Fruit fly (Drosophila melanogaster) whole organism, embryonic: Measurements from ENCODE around the gene CG32278.

ENCODE experiments used
- ATbp ChIP-seq: fragments of 200-800 bp; sonication (Bioruptor generic); optimal IDR thresholded peaks from 2 replicates; lab custom pipeline; 2017; ENCODE audit warnings: missing biosample characterization, mild to moderate bottlenecking, missing genetic modification characterization, missing genetic modification reagents
- Adf1 ChIP-seq: fragments of 200-800 bp; sonication (Bioruptor generic); IDR thresholded peaks from 2 replicates; pipeline ENCODE4 v1.3.6; 2022; ENCODE audit warnings: missing biosample characterization, missing genetic modification characterization
- B-H2 ChIP-seq: fragments of 200-800 bp; sonication (Bioruptor generic); optimal IDR thresholded peaks from 2 replicates; lab custom pipeline; 2018; ENCODE audit warnings: missing biosample characterization, mild to moderate bottlenecking, missing genetic modification characterization
- BEAF-32 ChIP-seq: fragments of 200-800 bp; sonication (Bioruptor generic); optimal IDR thresholded peaks from 3 replicates; lab custom pipeline; 2017; ENCODE audit warnings: missing biosample characterization, missing genetic modification characterization, mild to moderate bottlenecking, moderate library complexity, missing genetic modification reagents
- CG10209 ChIP-seq: fragments of 200-800 bp; sonication (Bioruptor generic); optimal IDR thresholded peaks from 3 replicates; lab custom pipeline; 2017; ENCODE audit warnings: missing biosample characterization, mild to moderate bottlenecking, missing genetic modification characterization, missing genetic modification reagents
- CG10321 ChIP-seq: fragments of 200-800 bp; sonication (Bioruptor generic); IDR thresholded peaks from 2 replicates; pipeline ENCODE4 v1.3.6; 2022; ENCODE audit warnings: missing biosample characterization, missing genetic modification characterization
- CG10462 ChIP-seq: fragments of 200-800 bp; sonication (Bioruptor generic); optimal IDR thresholded peaks from 2 replicates; lab custom pipeline; 2016; ENCODE audit warnings: missing biosample characterization, missing genetic modification characterization
- CG10654 ChIP-seq: fragments of 200-800 bp; sonication (Bioruptor generic); optimal IDR thresholded peaks from 2 replicates; lab custom pipeline; 2016; ENCODE audit warnings: missing biosample characterization, missing genetic modification characterization
- CG11398 ChIP-seq: fragments of 200-800 bp; sonication (Bioruptor generic); optimal IDR thresholded peaks from 2 replicates; lab custom pipeline; 2016; ENCODE audit warnings: missing biosample characterization, missing genetic modification characterization
- CG11695 ChIP-seq: fragments of 200-800 bp; sonication (Bioruptor generic); IDR thresholded peaks from 3 replicates; pipeline ENCODE4 v1.3.6; 2022; ENCODE audit warnings: missing biosample characterization, missing genetic modification characterization
- CG13123 ChIP-seq: fragments of 200-800 bp; sonication (Bioruptor generic); optimal IDR thresholded peaks from 2 replicates; lab custom pipeline; 2016; ENCODE audit warnings: missing biosample characterization, missing genetic modification characterization
- CG13287 ChIP-seq: fragments of 200-800 bp; sonication (Bioruptor generic); IDR thresholded peaks from 2 replicates; pipeline ENCODE4 v1.3.6; 2022; ENCODE audit warnings: missing biosample characterization, missing genetic modification characterization; ENCODE audit not compliant: partially characterized antibody
- CG13894 ChIP-seq: fragments of 200-800 bp; sonication (Bioruptor generic); optimal IDR thresholded peaks from 3 replicates; lab custom pipeline; 2018; ENCODE audit warnings: missing biosample characterization, mild to moderate bottlenecking, missing genetic modification characterization, moderate library complexity
- CG14965 ChIP-seq: fragments of 200-800 bp; sonication (Bioruptor generic); optimal IDR thresholded peaks from 2 replicates; lab custom pipeline; 2016; ENCODE audit warnings: missing biosample characterization, missing genetic modification characterization, borderline replicate concordance
- CG16815 ChIP-seq: fragments of 200-800 bp; sonication (Bioruptor generic); optimal IDR thresholded peaks from 3 replicates; lab custom pipeline; 2017; ENCODE audit warnings: missing biosample characterization, mild to moderate bottlenecking, missing genetic modification characterization
- CG17829 ChIP-seq: fragments of 200-800 bp; optimal IDR thresholded peaks from 2 replicates; lab custom pipeline; 2019; ENCODE audit warnings: missing biosample characterization, mild to moderate bottlenecking, missing genetic modification characterization, moderate library complexity
- CG2712 ChIP-seq: fragments of 200-800 bp; optimal IDR thresholded peaks from 3 replicates; lab custom pipeline; 2019; ENCODE audit warnings: missing biosample characterization, mild to moderate bottlenecking, missing genetic modification characterization, moderate library complexity
- CG32532 ChIP-seq: fragments of 200-800 bp; sonication (Bioruptor generic); IDR thresholded peaks from 2 replicates; pipeline ENCODE4 v1.3.6; 2022; ENCODE audit warnings: missing biosample characterization, missing genetic modification characterization
- CG3281 ChIP-seq: fragments of 200-800 bp; sonication (Bioruptor generic); optimal IDR thresholded peaks from 3 replicates; lab custom pipeline; 2017; ENCODE audit warnings: missing biosample characterization, mild to moderate bottlenecking, missing genetic modification characterization
- CG4617 ChIP-seq: fragments of 200-800 bp; sonication (Bioruptor generic); optimal IDR thresholded peaks from 3 replicates; lab custom pipeline; 2016; ENCODE audit warnings: missing biosample characterization, missing genetic modification characterization, borderline replicate concordance
- CG5245 ChIP-seq: fragments of 200-800 bp; sonication (Bioruptor generic); optimal IDR thresholded peaks from 3 replicates; lab custom pipeline; 2016; ENCODE audit warnings: missing biosample characterization, missing genetic modification characterization
- CG8089 ChIP-seq: fragments of 200-800 bp; sonication (Bioruptor generic); optimal IDR thresholded peaks from 3 replicates; lab custom pipeline; 2016; ENCODE audit warnings: missing biosample characterization, missing genetic modification characterization
- CG8359 ChIP-seq: fragments of 200-800 bp; sonication (Bioruptor generic); optimal IDR thresholded peaks from 2 replicates; lab custom pipeline; 2017; ENCODE audit warnings: missing biosample characterization, mild to moderate bottlenecking, missing genetic modification characterization, borderline replicate concordance
- CG8765 ChIP-seq: fragments of 200-800 bp; sonication (Bioruptor generic); IDR thresholded peaks from 2 replicates; pipeline ENCODE4 v1.3.6; 2022; ENCODE audit warnings: missing biosample characterization, missing genetic modification characterization
- Dp ChIP-seq: fragments of 200-800 bp; sonication (Bioruptor generic); optimal IDR thresholded peaks from 2 replicates; lab custom pipeline; 2018; ENCODE audit warnings: missing biosample characterization, mild to moderate bottlenecking, missing genetic modification characterization, moderate library complexity
- Fer3 ChIP-seq: fragments of 200-800 bp; sonication (Bioruptor generic); optimal IDR thresholded peaks from 2 replicates; lab custom pipeline; 2018; ENCODE audit warnings: missing biosample characterization, mild to moderate bottlenecking, missing genetic modification characterization, moderate library complexity
- HmgZ ChIP-seq: fragments of 200-800 bp; sonication (Bioruptor generic); optimal IDR thresholded peaks from 2 replicates; lab custom pipeline; 2018; ENCODE audit warnings: missing biosample characterization, mild to moderate bottlenecking, missing genetic modification characterization
- Hr78 ChIP-seq, 2 experiments: fragments of 200-800 bp in 1 of 2; fragments of >200 bp in 1 of 2; sonication (Bioruptor generic) in 1 of 2; optimal IDR thresholded peaks; 2 replicates each; lab custom pipeline; 2017 to 2019; ENCODE audit warnings: missing biosample characterization in 2 of 2, missing genetic modification characterization in 2 of 2, mild to moderate bottlenecking in 1 of 2, moderate library complexity in 1 of 2
- Lpt ChIP-seq: fragments of >200 bp; optimal IDR thresholded peaks from 2 replicates; lab custom pipeline; 2018; ENCODE audit warnings: missing biosample characterization, missing genetic modification characterization
- Max ChIP-seq: fragments of 200-800 bp; sonication (Bioruptor generic); optimal IDR thresholded peaks from 2 replicates; lab custom pipeline; 2016; ENCODE audit warnings: missing biosample characterization, mild to moderate bottlenecking, missing genetic modification characterization
- NC2β ChIP-seq: fragments of 200-800 bp; sonication (Bioruptor generic); optimal IDR thresholded peaks from 2 replicates; lab custom pipeline; 2016; ENCODE audit warnings: missing biosample characterization, missing genetic modification characterization
- Neu2 ChIP-seq: fragments of 200-800 bp; sonication (Bioruptor generic); optimal IDR thresholded peaks from 3 replicates; lab custom pipeline; 2016; ENCODE audit warnings: missing biosample characterization, missing genetic modification characterization, borderline replicate concordance
- crc ChIP-seq: fragments of 200-800 bp; sonication (Bioruptor generic); optimal IDR thresholded peaks from 2 replicates; lab custom pipeline; 2016; ENCODE audit warnings: missing biosample characterization, missing genetic modification characterization
- disco-r ChIP-seq: fragments of 200-800 bp; sonication (Bioruptor generic); optimal IDR thresholded peaks from 2 replicates; lab custom pipeline; 2016; ENCODE audit warnings: missing biosample characterization, missing genetic modification characterization
- dpn ChIP-seq, 2 experiments: fragments of 200-800 bp; sonication (Bioruptor generic); optimal IDR thresholded peaks; 3 replicates each; lab custom pipeline; 2016; ENCODE audit warnings: missing biosample characterization in 2 of 2, missing genetic modification characterization in 2 of 2
- ewg ChIP-seq: fragments of 200-800 bp; sonication (Bioruptor generic); optimal IDR thresholded peaks from 3 replicates; lab custom pipeline; 2017; ENCODE audit warnings: mild to moderate bottlenecking, missing biosample characterization, missing genetic modification reagents, missing genetic modification characterization
- gce ChIP-seq: fragments of 200-800 bp; sonication (Bioruptor generic); IDR thresholded peaks from 3 replicates; pipeline ENCODE4 v1.3.6; 2022; ENCODE audit warnings: missing biosample characterization, missing genetic modification characterization
- gsb ChIP-seq: fragments of 200-800 bp; sonication (Bioruptor generic); IDR thresholded peaks from 2 replicates; pipeline ENCODE4 v1.3.6; 2022; ENCODE audit warnings: missing biosample characterization, missing genetic modification characterization
- jing ChIP-seq: fragments of 200-800 bp; sonication (Bioruptor generic); optimal IDR thresholded peaks from 2 replicates; lab custom pipeline; 2018; ENCODE audit warnings: missing biosample characterization, mild to moderate bottlenecking, missing genetic modification characterization
- luna ChIP-seq: fragments of 200-800 bp; sonication (Bioruptor generic); optimal IDR thresholded peaks from 2 replicates; lab custom pipeline; 2016; ENCODE audit warnings: missing biosample characterization, missing genetic modification characterization
- nmo ChIP-seq: fragments of 200-800 bp; sonication (Bioruptor generic); optimal IDR thresholded peaks from 2 replicates; lab custom pipeline; 2018; ENCODE audit warnings: missing biosample characterization, mild to moderate bottlenecking, missing genetic modification characterization, moderate library complexity
- ro ChIP-seq: fragments of 200-800 bp; sonication (Bioruptor generic); IDR thresholded peaks from 2 replicates; pipeline ENCODE4 v1.3.6; 2022; ENCODE audit warnings: missing biosample characterization, missing genetic modification characterization
- row ChIP-seq: fragments of 200-800 bp; sonication (Bioruptor generic); IDR thresholded peaks from 3 replicates; pipeline ENCODE4 v1.3.6; 2022; ENCODE audit warnings: missing biosample characterization, missing genetic modification characterization
- ssp ChIP-seq: fragments of 200-800 bp; sonication (Bioruptor generic); IDR thresholded peaks from 2 replicates; pipeline ENCODE4 v1.3.6; 2022; ENCODE audit warnings: missing biosample characterization, missing genetic modification characterization
- stwl ChIP-seq: fragments of 200-800 bp; sonication (Bioruptor generic); optimal IDR thresholded peaks from 3 replicates; lab custom pipeline; 2018; ENCODE audit warnings: missing biosample characterization, mild to moderate bottlenecking, missing genetic modification characterization, moderate library complexity
- tap ChIP-seq: fragments of 200-800 bp; optimal IDR thresholded peaks from 3 replicates; lab custom pipeline; 2019; ENCODE audit warnings: missing biosample characterization, mild to moderate bottlenecking, missing genetic modification characterization, moderate library complexity
- vvl ChIP-seq: fragments of 200-800 bp; sonication (Bioruptor generic); IDR thresholded peaks from 2 replicates; pipeline ENCODE4 v1.3.6; 2022; ENCODE audit warnings: missing biosample characterization, missing genetic modification characterization
- wdn ChIP-seq: fragments of 200-800 bp; sonication (Bioruptor generic); IDR thresholded peaks from 2 replicates; pipeline ENCODE4 v1.3.6; 2022; ENCODE audit warnings: missing biosample characterization, missing genetic modification characterization

Gene CG32278

dm6 chr3L:3198447-3199402 is 29.6 kb downstream of the CG32278 start, which contains the start of the genes CG32276 and gry (continued):
- TF ChIP-seq CG10209 (GFP tag; lab: Kevin White, UChicago) (peak; percentile 64), NC2β (GFP tag; lab: Kevin White, UChicago) (peak; percentile 84), CG32532 (GFP tag; lab: Robert Waterston, UW) (peak; percentile 81), CG11695 (GFP tag; lab: Robert Waterston, UW) (peak; percentile 73), crc (GFP tag; lab: Kevin White, UChicago) (peak; percentile 48), CG8359 (no peak), stwl (tag; lab: Kevin White, UChicago) (peak; percentile 60), B-H2 (GFP tag; lab: Kevin White, UChicago) (peak; percentile 83), disco-r (peak; percentile 80), ssp (GFP tag; lab: Robert Waterston, UW) (peak; percentile 46), HmgZ (tag; lab: Kevin White, UChicago) (peak; percentile 93), CG14965 (GFP tag; lab: Kevin White, UChicago) (no peak), CG11398 (GFP tag; lab: Kevin White, UChicago) (no peak), row (peak; percentile 93), Adf1 (GFP tag; lab: Robert Waterston, UW) (no peak), Fer3 (tag; lab: Kevin White, UChicago) (peak; percentile 72), CG8089 (GFP tag; lab: Kevin White, UChicago) (peak; percentile 58), ATbp (GFP tag; lab: Kevin White, UChicago) (no peak), CG3281 (GFP tag; lab: Kevin White, UChicago) (peak; percentile 83), CG5245 (GFP tag; lab: Kevin White, UChicago) (peak; percentile 70), CG8765 (GFP tag; lab: Robert Waterston, UW) (peak; percentile 71), ro (GFP tag; lab: Robert Waterston, UW) (0 out of 2 replicates have a peak, but pooled peaks have one; percentile 16), wdn (0 out of 2 replicates have a peak, but pooled peaks have one; percentile 8), CG13894 (tag; lab: Kevin White, UChicago) (no peak), CG2712 (tag; lab: Kevin White, UChicago) (peak; percentile 85), CG16815 (GFP tag; lab: Kevin White, UChicago) (peak; percentile 47), BEAF-32 (GFP tag; lab: Kevin White, UChicago) (peak; percentile 67), ewg (GFP tag; lab: Kevin White, UChicago) (peak; percentile 72), CG10321 (GFP tag; lab: Robert Waterston, UW) (no peak), Dp (peak; percentile 22), CG10462 (GFP tag; lab: Kevin White, UChicago) (peak; percentile 66), Hr78 (GFP tag; optimal IDR thresholded peaks at IDR 0.05; lab: Kevin White, UChicago) (no peak), vvl (peak; percentile 82), gce (GFP tag; lab: Robert Waterston, UW) (no peak), luna (GFP tag; lab: Kevin White, UChicago) (no peak), Lpt (no peak), nmo (GFP tag; lab: Kevin White, UChicago) (peak; percentile 84), CG10654 (no peak), Neu2 (GFP tag; lab: Kevin White, UChicago) (no peak), Max (peak; percentile 88), CG4617 (GFP tag; lab: Kevin White, UChicago) (peak; percentile 86), CG13287 (GFP tag; lab: Robert Waterston, UW) (peak; percentile 63; the same call in 1 of the 2 replicates), CG13123 (GFP tag; lab: Kevin White, UChicago) (peak; percentile 54), gsb (GFP tag; lab: Robert Waterston, UW) (no peak), tap (tag; lab: Kevin White, UChicago) (peak; percentile 63), jing (no peak), dpn (GFP tag; optimal IDR thresholded peaks at IDR 0.05; lab: Kevin White, UChicago) (peak; percentile 76 to 81), CG17829 (tag; lab: Kevin White, UChicago) (peak; percentile 87)
